Worm (Caenorhabditis elegans) whole organism, midembryonic: ENCODE measurements around the gene oac-42.

Experiments used
- T22C8.4 ChIP-seq: fragments of 200-800 bp; sonication (Bioruptor generic); IDR thresholded peaks from 2 replicates; pipeline ENCODE4 v1.3.6; 2022; ENCODE audit warnings: missing genetic modification characterization, missing compliant biosample characterization
- cog-1 ChIP-seq: sonication (generic microtip); optimal IDR thresholded peaks from 2 replicates; lab custom pipeline; 2016; ENCODE audit warnings: missing genetic modification characterization, missing compliant biosample characterization
- flt-1 ChIP-seq: fragments of 200-800 bp; sonication (Bioruptor generic); IDR thresholded peaks from 2 replicates; pipeline ENCODE4 v1.3.6; 2022; ENCODE audit warnings: missing genetic modification characterization, missing compliant biosample characterization
- ref-1 ChIP-seq: fragments of 200-800 bp; sonication (Bioruptor generic); conservative IDR thresholded peaks from 2 replicates; pipeline ENCODE4 v1.3.6; 2022; ENCODE audit warnings: missing genetic modification reagents, missing genetic modification characterization, missing compliant biosample characterization
- tab-1 ChIP-seq: fragments of 200-800 bp; sonication (Bioruptor generic); IDR thresholded peaks from 2 replicates; pipeline ENCODE4 v1.3.6; 2022; ENCODE audit warnings: missing genetic modification characterization, missing compliant biosample characterization
- ztf-23 ChIP-seq: fragments of 200-800 bp; sonication (Bioruptor generic); IDR thresholded peaks from 2 replicates; pipeline ENCODE4 v1.3.6; 2022; ENCODE audit warnings: missing genetic modification reagents, missing genetic modification characterization, missing compliant biosample characterization
- ztf-29 ChIP-seq: fragments of 200-800 bp; sonication (Bioruptor generic); IDR thresholded peaks from 2 replicates; pipeline ENCODE4 v1.3.6; 2022; ENCODE audit warnings: missing genetic modification reagents, missing genetic modification characterization, missing compliant biosample characterization

DNA sequence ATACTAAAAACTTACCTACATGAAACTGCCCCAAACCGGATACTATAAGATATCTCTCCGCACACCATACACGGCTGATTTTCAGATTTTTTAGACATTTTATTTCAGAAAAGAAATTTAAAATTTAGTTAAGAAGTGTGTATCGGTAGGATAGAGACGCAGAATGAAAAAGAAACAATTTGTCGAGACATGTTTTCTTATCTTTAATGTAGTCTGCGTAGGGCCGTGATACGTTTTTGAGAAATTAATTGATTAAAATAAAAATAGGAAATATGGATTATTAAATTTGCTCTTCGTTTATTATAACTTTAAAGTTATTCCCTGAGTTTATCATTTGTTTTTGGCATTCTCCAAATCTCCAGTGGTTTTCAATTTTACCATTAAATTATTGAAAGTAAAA lies 39.7 kb upstream of the oac-42 start, which contains the start of gene nhr-108:
- no peak for TF ChIP-seq ztf-29 (GFP tag; lab: Robert Waterston, UW)
- no peak for TF ChIP-seq cog-1 (tag; lab: Kevin White, UChicago)
- TF ChIP-seq tab-1, result no peak
- TF ChIP-seq flt-1 (GFP tag; lab: Robert Waterston, UW), result no peak
- TF ChIP-seq T22C8.4 (GFP tag; lab: Robert Waterston, UW), result no peak
- no peak for TF ChIP-seq ztf-23 (GFP tag; lab: Robert Waterston, UW)
- TF ChIP-seq ref-1, result no peak
